Fruit fly (Drosophila melanogaster): Measurements from ENCODE around the gene CG31697.
A peak's percentile ranks its signal among the peaks of the same experiment; 100 is the strongest.

Gene CG31697

dm6 chr2L:19582185-19582584 is 46.9 kb downstream of the CG31697 start, which contains the start of gene Hakai (continued):
- TF ChIP-seq CG8924 (tag; optimal IDR thresholded peaks at IDR 0.05) (peak; percentile 10), h (optimal IDR thresholded peaks at IDR 0.05) (no peak), CG4730 (GFP tag; IDR thresholded peaks at IDR 0.05) (no peak), Dp (GFP tag; optimal IDR thresholded peaks at IDR 0.05) (peak; percentile 73), nerfin-2 (GFP tag; IDR thresholded peaks at IDR 0.05; ENCODE audit: partially characterized antibody) (peak; percentile 33; the same call in 1 of the 2 replicates), CG7745 (tag; optimal IDR thresholded peaks at IDR 0.05) (no peak), lab (GFP tag; optimal IDR thresholded peaks at IDR 0.05) (peak; percentile 59), CG4707 (GFP tag; optimal IDR thresholded peaks at IDR 0.05) (no peak), klu (GFP tag; IDR thresholded peaks at IDR 0.05) (no peak), CG14965 (GFP tag; optimal IDR thresholded peaks at IDR 0.05; ENCODE audit: borderline replicate concordance) (no peak), ase (GFP tag; IDR thresholded peaks at IDR 0.05) (no peak), HLH4C (GFP tag; IDR thresholded peaks at IDR 0.05; ENCODE audit: partially characterized antibody) (0 out of 3 replicates have a peak, but pooled peaks have one; percentile 38), Vsx1 (GFP tag; optimal IDR thresholded peaks at IDR 0.05) (no peak), Ets97D (GFP tag; optimal IDR thresholded peaks at IDR 0.05) (peak; percentile 73), ewg (GFP tag; optimal IDR thresholded peaks at IDR 0.05) (peak; percentile 14), CG13296 (GFP tag; optimal IDR thresholded peaks at IDR 0.05) (peak; percentile 17), insv (GFP tag; optimal IDR thresholded peaks at IDR 0.05) (no peak), jumu (GFP tag; optimal IDR thresholded peaks at IDR 0.05) (peak; percentile 71), crol (GFP tag; IDR thresholded peaks at IDR 0.05) (0 out of 2 replicates have a peak, but pooled peaks have one; percentile 11), CG1233 (GFP tag; optimal IDR thresholded peaks at IDR 0.05) (no peak), wor (GFP tag; IDR thresholded peaks at IDR 0.05) (no peak), Pdp1 (GFP tag; optimal IDR thresholded peaks at IDR 0.05) (peak; percentile 59 to 70), Atf6 (GFP tag; IDR thresholded peaks at IDR 0.05) (no peak), Poxn (GFP tag; IDR thresholded peaks at IDR 0.05) (peak; percentile 36; the same call in 1 of the 2 replicates), prd (optimal IDR thresholded peaks at IDR 0.05) (no peak), prd (GFP tag; IDR thresholded peaks at IDR 0.05) (peak; percentile 68), odd (GFP tag; optimal IDR thresholded peaks at IDR 0.05) (no peak), YL-1 (GFP tag; optimal IDR thresholded peaks at IDR 0.05) (peak; percentile 80), CG15073 (GFP tag; optimal IDR thresholded peaks at IDR 0.05) (no peak), inv (GFP tag; IDR thresholded peaks at IDR 0.05; ENCODE audit: partially characterized antibody) (0 out of 2 replicates have a peak, but pooled peaks have one; percentile 28), twi (tag; optimal IDR thresholded peaks at IDR 0.05) (peak; percentile 32), CG16815 (GFP tag; optimal IDR thresholded peaks at IDR 0.05) (no peak), Fer3 (tag; optimal IDR thresholded peaks at IDR 0.05) (peak; percentile 0), CG7556 (GFP tag; optimal IDR thresholded peaks at IDR 0.05) (peak; percentile 14), CG2712 (tag; optimal IDR thresholded peaks at IDR 0.05) (peak; percentile 47), CG34422 (GFP tag; IDR thresholded peaks at IDR 0.05) (peak; percentile 71; the same call in 1 of the 3 replicates), lbe (GFP tag; optimal IDR thresholded peaks at IDR 0.05) (no peak), E2f1 (GFP tag; IDR thresholded peaks at IDR 0.05) (0 out of 2 replicates have a peak, but pooled peaks have one; percentile 31), toy (GFP tag; IDR thresholded peaks at IDR 0.05) (no peak), CG8359 (GFP tag; optimal IDR thresholded peaks at IDR 0.05; ENCODE audit: borderline replicate concordance) (no peak), Six4 (GFP tag; optimal IDR thresholded peaks at IDR 0.05) (peak; percentile 73), CG6854 (GFP tag; optimal IDR thresholded peaks at IDR 0.05) (no peak), Lhr (GFP tag; optimal IDR thresholded peaks at IDR 0.05) (peak; percentile 70), Opbp (GFP tag; IDR thresholded peaks at IDR 0.05; ENCODE audit: partially characterized antibody) (0 out of 3 replicates have a peak, but pooled peaks have one; percentile 20), CG3281 (GFP tag; optimal IDR thresholded peaks at IDR 0.05) (peak; percentile 73), pzg (GFP tag; optimal IDR thresholded peaks at IDR 0.05) (peak; percentile 81), fd64A (GFP tag; optimal IDR thresholded peaks at IDR 0.05) (no peak), CG4820 (GFP tag; optimal IDR thresholded peaks at IDR 0.05) (peak; percentile 20), CG11560 (tag; IDR thresholded peaks at IDR 0.05) (peak; percentile 33; the same call in 1 of the 3 replicates)

All from whole organism, embryonic.